Fruit fly (Drosophila melanogaster) S2 (cell line): ENCODE data around the gene Gk2.

Source experiments
- CG8478 ChIP-seq: fragments of >200 bp; optimal IDR thresholded peaks from 2 replicates; lab custom pipeline; 2018
- CTCF ChIP-seq, 2 experiments: fragments of >200 bp; optimal IDR thresholded peaks; 2 replicates each; lab custom pipeline; 2018

DNA sequence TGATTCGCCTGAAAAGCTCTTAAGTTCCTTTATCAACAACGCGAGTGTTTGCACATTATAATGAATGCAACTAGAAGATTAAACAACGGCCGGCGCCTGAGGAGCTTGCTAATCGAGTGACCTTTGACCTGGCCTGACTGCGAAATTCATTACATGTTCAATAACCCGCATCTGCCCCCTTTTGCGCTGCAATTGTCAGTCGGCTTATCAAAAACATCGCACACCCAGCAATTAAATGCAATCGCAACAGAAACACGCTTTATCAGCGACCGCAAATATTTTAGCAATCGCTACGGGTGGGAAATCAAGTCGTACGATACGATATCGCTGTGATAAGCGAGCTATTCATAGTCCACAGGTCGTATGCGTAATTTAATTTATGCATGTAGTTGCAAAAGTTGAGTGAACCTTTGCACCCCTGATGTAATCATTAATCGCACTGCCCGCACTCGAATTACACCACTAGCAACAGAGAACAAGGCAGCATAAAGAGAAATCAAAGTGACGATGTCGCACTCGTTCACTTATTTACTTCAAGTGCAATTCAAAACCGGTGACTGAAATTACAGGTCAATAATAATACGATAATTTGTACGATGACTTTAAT lies 1.4 kb downstream of the Gk2 start:
- no peak for TF ChIP-seq CG8478 (lab: Kevin White, UChicago)
- TF ChIP-seq CTCF (optimal IDR thresholded peaks at IDR 0.05; lab: Kevin White, UChicago), result no peak
